Worm (Caenorhabditis elegans): Measurements from ENCODE around the gene cht-6.

ce11 chrV:6427433-6427832 is 12.6 kb downstream of the cht-6 start:
- TF ChIP-seq pes-1 (GFP tag; IDR thresholded peaks at IDR 0.05) (no peak), hnd-1 (tag; optimal IDR thresholded peaks at IDR 0.05) (no peak), F13C5.2 (tag; optimal IDR thresholded peaks at IDR 0.05) (peak; percentile 10), ama-1 (optimal IDR thresholded peaks at IDR 0.05) (no peak), ets-7 (tag; optimal IDR thresholded peaks at IDR 0.05) (no peak), tra-4 (tag; optimal IDR thresholded peaks at IDR 0.05) (no peak), flt-1 (GFP tag; IDR thresholded peaks at IDR 0.05) (no peak), ceh-13 (GFP tag; optimal IDR thresholded peaks at IDR 0.05) (no peak), tbx-37 (GFP tag; conservative IDR thresholded peaks at IDR 0.05) (no peak), tbx-11 (GFP tag; IDR thresholded peaks at IDR 0.05) (no peak), hmg-4 (GFP tag; optimal IDR thresholded peaks at IDR 0.05) (no peak), sea-1 (GFP tag; conservative IDR thresholded peaks at IDR 0.05) (no peak), B0310.2 (tag; optimal IDR thresholded peaks at IDR 0.05) (no peak), ceh-36 (tag; optimal IDR thresholded peaks at IDR 0.05) (no peak)
